Worm (Caenorhabditis elegans) whole organism, L3 larva: Measurements from ENCODE around the gene uev-2.
A peak's percentile ranks its signal among the peaks of the same experiment; 100 is the strongest.

Experiments used
- egl-5 ChIP-seq: fragments of 150-350 bp; optimal IDR thresholded peaks from 2 replicates; lab custom pipeline; 2017; ENCODE audit warnings: missing biosample characterization, missing genetic modification reagents, missing genetic modification characterization, inconsistent platforms
- elt-1 ChIP-seq: fragments of 150-350 bp; optimal IDR thresholded peaks from 2 replicates; lab custom pipeline; 2014; ENCODE audit warnings: missing biosample characterization, missing genetic modification characterization
- fos-1 ChIP-seq: fragments of 150-350 bp; optimal IDR thresholded peaks from 2 replicates; lab custom pipeline; 2014; ENCODE audit warnings: missing biosample characterization, missing genetic modification characterization
- nhr-67 ChIP-seq: fragments of 150-350 bp; optimal IDR thresholded peaks from 2 replicates; lab custom pipeline; 2014; ENCODE audit warnings: missing biosample characterization, missing genetic modification characterization
- snpc-4 ChIP-seq: fragments of 150-350 bp; optimal IDR thresholded peaks from 2 replicates; lab custom pipeline; 2014; ENCODE audit warnings: missing biosample characterization, missing genetic modification characterization
- tbx-2 ChIP-seq: sonication (generic microtip); optimal IDR thresholded peaks from 2 replicates; lab custom pipeline; 2016; ENCODE audit warnings: mild to moderate bottlenecking, missing genetic modification characterization, missing compliant biosample characterization
- unc-39 ChIP-seq: sonication (generic microtip); optimal IDR thresholded peaks from 4 replicates; lab custom pipeline; 2017; ENCODE audit warnings: missing biosample characterization, missing genetic modification characterization

- TF ChIP-seq tbx-2 (no peak), snpc-4 (tag; lab: Kevin White, UChicago) (no peak), unc-39 (tag; lab: Kevin White, UChicago) (no peak), fos-1 (tag; lab: Kevin White, UChicago) (no peak), elt-1 (tag; lab: Kevin White, UChicago) (peak; percentile 52), egl-5 (tag; lab: Kevin White, UChicago) (no peak), nhr-67 (tag; lab: Kevin White, UChicago) (no peak)
These were observed 29.8 kb upstream of the uev-2 start for ce11 chrIII:5553098-5553497.
